Worm (Caenorhabditis elegans) whole organism, midembryonic: ENCODE results near the gene F08F8.7.

ENCODE experiments used
- T22C8.4 ChIP-seq: fragments of 200-800 bp; sonication (Bioruptor generic); IDR thresholded peaks from 2 replicates; pipeline ENCODE4 v1.3.6; 2022; ENCODE audit warnings: missing genetic modification characterization, missing compliant biosample characterization
- cog-1 ChIP-seq: sonication (generic microtip); optimal IDR thresholded peaks from 2 replicates; lab custom pipeline; 2016; ENCODE audit warnings: missing genetic modification characterization, missing compliant biosample characterization
- flt-1 ChIP-seq: fragments of 200-800 bp; sonication (Bioruptor generic); IDR thresholded peaks from 2 replicates; pipeline ENCODE4 v1.3.6; 2022; ENCODE audit warnings: missing genetic modification characterization, missing compliant biosample characterization
- klf-2 ChIP-seq: fragments of 200-800 bp; sonication (Bioruptor generic); conservative IDR thresholded peaks from 2 replicates; pipeline ENCODE4 v1.3.6; 2022; ENCODE audit warnings: missing genetic modification reagents, missing genetic modification characterization, missing compliant biosample characterization
- med-1 ChIP-seq: sonication (generic microtip); optimal IDR thresholded peaks from 2 replicates; lab custom pipeline; 2017; ENCODE audit warnings: missing genetic modification characterization, mild to moderate bottlenecking, missing compliant biosample characterization, antibody characterized with exemption, missing genetic modification reagents; ENCODE audit not compliant: insufficient read depth
- ref-1 ChIP-seq: fragments of 200-800 bp; sonication (Bioruptor generic); conservative IDR thresholded peaks from 2 replicates; pipeline ENCODE4 v1.3.6; 2022; ENCODE audit warnings: missing genetic modification reagents, missing genetic modification characterization, missing compliant biosample characterization
- tab-1 ChIP-seq: fragments of 200-800 bp; sonication (Bioruptor generic); IDR thresholded peaks from 2 replicates; pipeline ENCODE4 v1.3.6; 2022; ENCODE audit warnings: missing genetic modification characterization, missing compliant biosample characterization
- ztf-23 ChIP-seq: fragments of 200-800 bp; sonication (Bioruptor generic); IDR thresholded peaks from 2 replicates; pipeline ENCODE4 v1.3.6; 2022; ENCODE audit warnings: missing genetic modification reagents, missing genetic modification characterization, missing compliant biosample characterization
- ztf-29 ChIP-seq: fragments of 200-800 bp; sonication (Bioruptor generic); IDR thresholded peaks from 2 replicates; pipeline ENCODE4 v1.3.6; 2022; ENCODE audit warnings: missing genetic modification reagents, missing genetic modification characterization, missing compliant biosample characterization

F08F8.7 gene

DNA sequence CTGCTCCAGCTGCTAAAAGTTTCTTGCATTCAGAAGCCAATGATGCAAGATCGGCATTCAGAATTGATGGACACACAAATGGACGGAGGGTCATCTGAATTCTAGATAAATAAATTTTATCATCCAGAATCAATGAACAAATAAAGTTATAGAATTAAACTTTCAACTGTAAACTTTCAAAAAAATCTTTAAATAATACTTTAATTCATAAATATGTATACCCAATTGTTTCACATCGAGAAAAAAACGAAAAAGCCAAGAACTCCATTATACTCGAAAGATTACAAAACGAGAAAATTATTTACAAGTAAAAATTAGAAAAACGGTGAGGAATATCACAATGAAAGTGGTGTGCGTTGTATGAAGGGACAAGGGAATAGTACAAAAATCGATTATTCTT, at the start of gene F08F8.7:
Gene F08F8.7, minus strand, starts transcription at position 101 of the 400 bp plus-strand sequence.
- TF ChIP-seq T22C8.4, result no peak
- no peak for TF ChIP-seq ref-1
- TF ChIP-seq ztf-29, result no peak
- no peak for TF ChIP-seq cog-1 (tag; lab: Kevin White, UChicago)
- TF ChIP-seq med-1 (GFP tag; lab: Kevin White, UChicago), result no peak
- no peak for TF ChIP-seq ztf-23 (GFP tag; lab: Robert Waterston, UW)
- no peak for TF ChIP-seq klf-2 (GFP tag; lab: Robert Waterston, UW)
- TF ChIP-seq flt-1 (GFP tag; lab: Robert Waterston, UW), result no peak
- no peak for TF ChIP-seq tab-1

DNA sequence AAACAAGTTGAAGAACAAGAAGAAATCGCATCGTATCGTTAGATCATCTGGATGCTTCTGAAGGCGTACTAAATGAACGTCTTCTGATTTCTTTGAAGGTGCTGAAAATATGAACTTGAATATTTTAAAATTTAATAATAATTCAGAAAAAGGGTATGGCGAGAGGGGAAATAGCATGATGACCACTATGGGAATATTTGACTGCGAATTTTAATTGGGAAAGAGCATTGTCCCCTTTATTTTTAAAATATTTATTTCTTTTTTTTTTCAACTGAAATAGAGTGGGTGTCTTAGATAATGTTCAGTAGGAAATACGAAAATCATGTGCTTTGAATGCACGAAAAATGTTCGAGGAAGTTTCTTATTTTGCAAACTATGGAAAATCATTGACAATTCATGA, 48.4 kb upstream of the F08F8.7 start, which contains the start of gene lgc-50:
Gene lgc-50, minus strand, starts transcription at position 101 of the 400 bp plus-strand sequence.
- TF ChIP-seq tab-1 (no peak), cog-1 (tag; lab: Kevin White, UChicago) (no peak), ref-1 (no peak), ztf-23 (GFP tag; lab: Robert Waterston, UW) (no peak), klf-2 (GFP tag; lab: Robert Waterston, UW) (no peak), ztf-29 (no peak), flt-1 (GFP tag; lab: Robert Waterston, UW) (no peak), T22C8.4 (no peak), med-1 (GFP tag; lab: Kevin White, UChicago) (no peak)

DNA sequence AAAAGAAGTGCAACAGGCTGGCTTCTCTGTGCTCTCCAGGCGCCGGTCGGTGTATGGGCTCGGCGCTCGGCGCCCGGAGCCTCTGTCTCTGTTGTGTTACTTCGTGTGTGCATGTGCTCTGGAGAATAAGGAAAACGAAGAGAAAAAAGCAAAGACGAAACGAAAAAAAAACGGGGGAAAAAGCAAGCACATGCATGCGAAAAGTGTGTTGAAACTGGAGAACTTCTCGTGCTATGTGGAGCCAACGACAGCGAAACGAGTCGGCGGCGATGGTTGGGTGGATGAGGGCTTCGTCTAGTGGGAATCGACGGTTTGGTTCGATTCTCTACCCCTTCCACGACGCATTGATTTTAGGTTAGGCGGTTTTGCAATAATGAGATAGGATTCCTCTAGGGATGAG, 40.4 kb upstream of the F08F8.7 start:
- TF ChIP-seq klf-2 (GFP tag; lab: Robert Waterston, UW) (no peak), cog-1 (tag; lab: Kevin White, UChicago) (no peak), med-1 (GFP tag; lab: Kevin White, UChicago) (no peak), ztf-23 (GFP tag; lab: Robert Waterston, UW) (0 out of 2 replicates have a peak, but pooled peaks have one; percentile 33), tab-1 (no peak)

DNA sequence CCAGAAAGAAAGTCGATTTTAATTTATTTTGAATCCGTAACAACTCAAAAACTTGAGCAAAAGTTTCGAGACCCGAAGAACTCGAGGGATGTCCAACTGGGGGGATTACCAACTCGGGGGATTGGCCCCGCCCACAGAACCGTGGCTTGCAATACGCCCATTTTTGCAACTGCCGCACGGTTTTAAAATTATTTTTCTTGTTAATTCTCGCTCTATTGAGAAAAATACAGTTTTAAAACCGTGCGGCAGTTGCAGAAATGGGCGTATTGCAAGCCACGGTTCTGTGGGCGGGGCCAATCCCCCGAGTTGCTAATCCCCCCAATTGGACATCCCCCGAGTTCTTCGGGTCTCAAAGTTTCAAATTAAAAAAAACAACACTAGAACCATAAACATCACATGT, 39.6 kb upstream of the F08F8.7 start:
- TF ChIP-seq ztf-23 (GFP tag; lab: Robert Waterston, UW) (0 out of 2 replicates have a peak, but pooled peaks have one; percentile 37), flt-1 (GFP tag; lab: Robert Waterston, UW) (0 out of 2 replicates have a peak, but pooled peaks have one; percentile 50)

DNA sequence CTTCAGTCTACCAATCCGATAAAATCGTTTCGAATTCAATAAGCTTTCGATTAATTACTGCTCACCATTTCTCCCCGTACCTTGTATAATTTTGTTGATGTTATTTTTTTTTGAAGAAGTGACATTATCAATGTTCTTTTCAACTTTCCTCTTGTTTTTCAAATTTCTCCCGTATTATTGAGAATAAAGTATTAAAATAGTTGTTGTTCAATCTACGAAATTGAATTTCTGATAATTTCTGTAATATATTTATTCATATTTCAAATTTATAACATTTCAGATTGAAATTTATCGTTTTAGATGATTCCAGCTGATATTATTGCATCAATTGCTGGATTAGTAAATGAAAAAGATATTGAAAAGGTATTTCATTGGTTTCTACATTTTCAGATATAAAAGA, 39.0 kb upstream of the F08F8.7 start, which contains the start of gene trd-1:
Gene trd-1, plus strand, starts transcription at position 301 of the 400 bp plus-strand sequence.
- TF ChIP-seq ref-1 (no peak), T22C8.4 (no peak), ztf-29 (no peak), klf-2 (GFP tag; lab: Robert Waterston, UW) (no peak), tab-1 (no peak), cog-1 (tag; lab: Kevin White, UChicago) (no peak), med-1 (GFP tag; lab: Kevin White, UChicago) (no peak), flt-1 (GFP tag; lab: Robert Waterston, UW) (no peak), ztf-23 (GFP tag; lab: Robert Waterston, UW) (no peak)

DNA sequence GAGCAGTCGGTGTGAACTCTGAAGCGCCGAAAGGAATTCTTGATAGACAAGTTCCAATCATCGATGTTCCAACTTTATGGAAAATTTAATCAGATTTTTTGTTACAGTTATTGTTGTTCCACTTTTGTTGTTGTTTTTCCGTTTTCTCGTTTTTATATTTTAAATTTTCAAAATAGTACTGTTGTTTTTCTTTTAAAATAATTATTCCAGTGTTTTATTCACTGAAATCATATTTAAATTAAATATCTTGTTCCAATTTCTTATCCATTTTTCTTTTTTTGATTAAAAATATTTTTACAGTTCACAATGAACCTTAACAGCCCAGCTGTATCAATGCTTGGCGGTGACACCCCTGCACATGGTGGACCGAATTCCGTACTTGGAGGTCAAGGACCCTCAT, 36.8 kb upstream of the F08F8.7 start, which contains the start of gene tbp-1:
Gene tbp-1, plus strand, starts transcription at position 301 of the 400 bp plus-strand sequence.
- no peak for TF ChIP-seq tab-1

DNA sequence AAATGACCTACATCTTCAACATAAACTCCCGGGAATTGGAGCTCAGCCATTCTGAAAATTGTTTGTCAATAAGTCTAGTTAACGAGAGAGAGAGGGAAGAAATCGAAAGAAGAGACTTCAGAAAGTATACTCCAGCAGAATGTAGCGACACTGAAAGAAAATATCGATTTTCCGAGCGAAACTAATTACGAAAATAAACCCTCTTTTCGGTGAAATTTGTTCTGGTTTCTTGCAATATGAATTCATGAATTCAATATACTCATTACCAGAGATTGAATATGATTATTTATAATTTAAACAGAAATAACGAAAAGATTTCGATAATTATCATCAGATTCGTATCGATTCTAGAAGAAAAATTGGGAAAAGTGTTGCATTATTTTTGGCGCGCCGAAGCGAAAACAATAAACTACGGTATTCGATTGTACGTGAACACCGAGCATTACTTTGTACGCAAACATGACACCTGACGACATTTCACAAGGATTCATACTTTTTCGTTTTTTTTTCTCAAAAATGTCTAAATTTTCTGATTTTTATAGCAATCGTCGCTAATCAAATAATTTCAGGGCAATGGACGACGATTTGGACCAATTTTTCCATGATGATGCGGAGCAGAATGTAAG, 34.7 kb upstream of the F08F8.7 start, which contains the start of the genes hmg-4 and T20B12.3:
Gene hmg-4, minus strand, starts transcription at position 51 of the 626 bp plus-strand sequence.
Gene T20B12.3, plus strand, starts transcription at position 570 of the 626 bp plus-strand sequence.
- TF ChIP-seq ztf-29, result no peak
- no peak for TF ChIP-seq flt-1 (GFP tag; lab: Robert Waterston, UW)
- no peak for TF ChIP-seq T22C8.4
- no peak for TF ChIP-seq ztf-23 (GFP tag; lab: Robert Waterston, UW)
- no peak for TF ChIP-seq klf-2 (GFP tag; lab: Robert Waterston, UW)
- no peak for TF ChIP-seq med-1 (GFP tag; lab: Kevin White, UChicago)
- TF ChIP-seq cog-1 (tag; lab: Kevin White, UChicago), result no peak
- no peak for TF ChIP-seq tab-1
- TF ChIP-seq ref-1, result no peak

DNA sequence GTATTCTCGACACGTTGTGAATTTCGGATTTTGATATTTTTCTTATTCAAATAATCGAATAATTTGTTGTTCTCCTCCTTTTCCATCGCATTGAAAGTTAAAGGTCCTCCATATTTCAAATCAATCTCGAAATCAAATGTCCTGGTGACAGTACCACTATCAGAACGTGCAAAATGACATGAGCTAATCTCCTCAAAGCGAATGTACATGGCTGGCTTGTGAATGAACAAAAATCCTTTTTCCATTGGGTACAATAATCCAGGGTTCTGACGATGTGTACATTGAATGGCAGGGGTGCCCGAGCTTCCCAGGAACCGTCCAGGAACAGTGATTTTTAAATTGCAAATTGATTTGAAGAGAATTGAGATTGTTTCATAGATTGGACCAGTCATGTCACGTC, 33.2 kb upstream of the F08F8.7 start:
- TF ChIP-seq med-1 (GFP tag; lab: Kevin White, UChicago), result no peak
- TF ChIP-seq flt-1 (GFP tag; lab: Robert Waterston, UW), result no peak
- no peak for TF ChIP-seq ref-1
- no peak for TF ChIP-seq cog-1 (tag; lab: Kevin White, UChicago)
- no peak for TF ChIP-seq ztf-23 (GFP tag; lab: Robert Waterston, UW)
- TF ChIP-seq ztf-29, result no peak
- TF ChIP-seq T22C8.4, result no peak
- TF ChIP-seq tab-1, result no peak
- no peak for TF ChIP-seq klf-2 (GFP tag; lab: Robert Waterston, UW)

DNA sequence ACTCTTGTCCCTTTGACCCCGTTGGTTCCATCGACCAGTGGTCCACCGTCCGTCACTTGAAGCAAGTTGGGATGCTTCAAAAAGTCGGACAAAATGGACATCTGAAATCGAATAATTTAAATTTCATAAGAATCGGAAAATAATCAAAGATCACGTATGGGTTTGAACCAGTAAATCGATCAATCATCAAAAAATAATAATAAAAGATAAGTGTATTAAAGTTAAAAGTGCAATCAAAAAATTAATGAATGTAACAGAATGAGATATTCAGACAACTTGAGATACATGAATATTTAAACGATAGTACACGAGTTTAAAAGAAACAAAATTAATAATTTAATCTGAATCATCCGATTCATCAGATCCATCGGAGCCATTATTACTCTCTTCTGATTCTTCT, 32.0 kb upstream of the F08F8.7 start, which contains the start of gene T20B12.7:
Gene T20B12.7, minus strand, starts transcription at position 101 of the 400 bp plus-strand sequence.
- TF ChIP-seq flt-1 (GFP tag; lab: Robert Waterston, UW), result no peak

DNA sequence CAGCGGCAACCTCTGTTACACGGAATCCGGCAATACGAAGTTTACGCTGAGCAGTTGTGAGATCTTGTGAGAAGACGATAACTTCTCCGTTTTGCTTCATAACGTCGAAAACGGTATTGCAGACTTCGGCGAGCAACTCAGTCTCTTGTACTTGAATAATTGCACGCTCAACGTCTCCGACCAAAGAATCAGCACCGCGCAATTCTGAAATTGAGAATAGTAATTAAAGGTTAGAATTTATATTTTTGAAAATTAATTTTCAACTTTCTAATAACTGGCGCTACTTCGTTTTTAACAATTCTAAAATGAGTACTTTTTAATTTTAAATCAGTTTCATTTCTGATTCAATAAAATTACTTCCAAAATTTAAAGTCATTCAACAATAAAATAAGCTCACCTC, 31.6 kb upstream of the F08F8.7 start:
- no peak for TF ChIP-seq tab-1
- TF ChIP-seq cog-1 (tag; lab: Kevin White, UChicago), result no peak
- no peak for TF ChIP-seq T22C8.4
- no peak for TF ChIP-seq med-1 (GFP tag; lab: Kevin White, UChicago)
